Fruit fly (Drosophila melanogaster): ENCODE data around the gene CG43923.

The CG43923 gene

dm6 chr2L:15629596-15630168 lies 46.2 kb downstream of the CG43923 start, which contains the start of gene CG18480:
TSS of gene CG18480 (plus strand) at chr2L:15630002.
- TF ChIP-seq CG42726 (GFP tag; IDR thresholded peaks at IDR 0.05; ENCODE audit: partially characterized antibody) (no peak), row (GFP tag; IDR thresholded peaks at IDR 0.05) (peak; percentile 91), eve (GFP tag; optimal IDR thresholded peaks at IDR 0.05) (no peak), Hsf (GFP tag; optimal IDR thresholded peaks at IDR 0.05) (peak; percentile 15), CG7372 (GFP tag; IDR thresholded peaks at IDR 0.05) (no peak), CG32772 (GFP tag; IDR thresholded peaks at IDR 0.05) (no peak), Awh (GFP tag; IDR thresholded peaks at IDR 0.05) (no peak), mld (GFP tag; IDR thresholded peaks at IDR 0.05; ENCODE audit: partially characterized antibody) (no peak), CG10321 (GFP tag; IDR thresholded peaks at IDR 0.05) (no peak), da (GFP tag; optimal IDR thresholded peaks at IDR 0.05) (no peak), CG1602 (GFP tag; optimal IDR thresholded peaks at IDR 0.05) (no peak), stwl (tag; optimal IDR thresholded peaks at IDR 0.05) (no peak), D19A (tag; optimal IDR thresholded peaks at IDR 0.05) (no peak), Ada2b (GFP tag; IDR thresholded peaks at IDR 0.05) (no peak), hkb (optimal IDR thresholded peaks at IDR 0.05) (no peak), hkb (GFP tag; IDR thresholded peaks at IDR 0.05) (no peak), cad (GFP tag; optimal IDR thresholded peaks at IDR 0.05) (no peak), HmgD (GFP tag; optimal IDR thresholded peaks at IDR 0.05) (no peak), CG30020 (tag; optimal IDR thresholded peaks at IDR 0.05) (no peak), Nf-YB (GFP tag; optimal IDR thresholded peaks at IDR 0.05) (no peak), Taf1 (GFP tag; IDR thresholded peaks at IDR 0.05) (peak; percentile 28; the same call in 1 of the 2 replicates), Fer3 (tag; optimal IDR thresholded peaks at IDR 0.05) (peak; percentile 42), danr (GFP tag; IDR thresholded peaks at IDR 0.05) (no peak), CG34224 (GFP tag; IDR thresholded peaks at IDR 0.05; ENCODE audit: partially characterized antibody) (no peak), Nf-YC (tag; optimal IDR thresholded peaks at IDR 0.05) (no peak), Meics (GFP tag; optimal IDR thresholded peaks at IDR 0.05) (peak; percentile 59), chn (GFP tag; optimal IDR thresholded peaks at IDR 0.05) (peak; percentile 25), Lim3 (GFP tag; IDR thresholded peaks at IDR 0.05) (no peak), lola (GFP tag; optimal IDR thresholded peaks at IDR 0.05) (no peak), CG13894 (tag; optimal IDR thresholded peaks at IDR 0.05) (peak; percentile 50), kni (GFP tag; optimal IDR thresholded peaks at IDR 0.05) (no peak), NC2β (GFP tag; optimal IDR thresholded peaks at IDR 0.05) (no peak), CG18011 (GFP tag; optimal IDR thresholded peaks at IDR 0.05) (no peak), Ssrp (tag; optimal IDR thresholded peaks at IDR 0.05) (no peak), CG12391 (tag; optimal IDR thresholded peaks at IDR 0.05) (no peak), CG17802 (tag; optimal IDR thresholded peaks at IDR 0.05) (no peak), CG9817 (tag; optimal IDR thresholded peaks at IDR 0.05) (peak; percentile 54), CG9932 (GFP tag; IDR thresholded peaks at IDR 0.05) (peak; percentile 65), bcd (GFP tag; optimal IDR thresholded peaks at IDR 0.05) (peak; percentile 8), nerfin-1 (tag; optimal IDR thresholded peaks at IDR 0.05) (no peak), nerfin-2 (GFP tag; IDR thresholded peaks at IDR 0.05; ENCODE audit: partially characterized antibody) (no peak), CG9215 (GFP tag; IDR thresholded peaks at IDR 0.05) (peak; percentile 37; the same call in 1 of the 2 replicates), CG17186 (GFP tag; optimal IDR thresholded peaks at IDR 0.05) (no peak), CG10462 (GFP tag; optimal IDR thresholded peaks at IDR 0.05) (no peak), zf30C (GFP tag; optimal IDR thresholded peaks at IDR 0.05) (no peak), CG7928 (GFP tag; optimal IDR thresholded peaks at IDR 0.05) (no peak), ranshi (GFP tag; IDR thresholded peaks at IDR 0.05) (0 out of 2 replicates have a peak, but pooled peaks have one; percentile 29), ato (GFP tag; IDR thresholded peaks at IDR 0.05; ENCODE audit: partially characterized antibody) (no peak), oc (tag; optimal IDR thresholded peaks at IDR 0.05) (no peak), CG12659 (GFP tag; optimal IDR thresholded peaks at IDR 0.05) (peak; percentile 37)

Data from whole organism, embryonic.